Fruit fly (Drosophila melanogaster) whole organism, embryonic: Measurements from ENCODE around the gene Gr93a.

Experiments
- Antp ChIP-seq: fragments of 200-800 bp; sonication (Bioruptor generic); optimal IDR thresholded peaks from 3 replicates; lab custom pipeline; 2016; ENCODE audit warnings: missing biosample characterization, missing genetic modification characterization
- CG10543 ChIP-seq: fragments of 200-800 bp; sonication (Bioruptor generic); optimal IDR thresholded peaks from 3 replicates; lab custom pipeline; 2017; ENCODE audit warnings: missing biosample characterization, mild to moderate bottlenecking, missing genetic modification characterization, moderate library complexity
- CG10565 ChIP-seq: fragments of 200-800 bp; sonication (Bioruptor generic); optimal IDR thresholded peaks from 3 replicates; lab custom pipeline; 2016; ENCODE audit warnings: missing biosample characterization, mild to moderate bottlenecking, missing genetic modification characterization
- CG11085 ChIP-seq: fragments of 200-800 bp; sonication (Bioruptor generic); IDR thresholded peaks from 2 replicates; pipeline ENCODE4 v1.3.6; 2022; ENCODE audit warnings: missing biosample characterization, missing genetic modification characterization
- CG11247 ChIP-seq: fragments of 200-800 bp; sonication (Bioruptor generic); IDR thresholded peaks from 2 replicates; pipeline ENCODE4 v1.3.6; 2022; ENCODE audit warnings: missing biosample characterization, missing genetic modification characterization
- CG11696 ChIP-seq: fragments of 200-800 bp; sonication (Bioruptor generic); IDR thresholded peaks from 2 replicates; pipeline ENCODE4 v1.3.6; 2022; ENCODE audit warnings: missing biosample characterization, missing genetic modification characterization
- CG12769 ChIP-seq: fragments of 200-800 bp; sonication (Bioruptor generic); optimal IDR thresholded peaks from 2 replicates; lab custom pipeline; 2019; ENCODE audit warnings: missing biosample characterization, mild to moderate bottlenecking, missing genetic modification characterization, moderate library complexity
- CG12942 ChIP-seq: fragments of 200-800 bp; sonication (Bioruptor generic); optimal IDR thresholded peaks from 3 replicates; lab custom pipeline; 2016; ENCODE audit warnings: missing biosample characterization, missing genetic modification characterization
- CG16779 ChIP-seq: fragments of 200-800 bp; sonication (Bioruptor generic); IDR thresholded peaks from 2 replicates; pipeline ENCODE4 v1.3.6; 2022; ENCODE audit warnings: missing biosample characterization, missing genetic modification characterization
- CG17186 ChIP-seq: fragments of 200-800 bp; sonication (Bioruptor generic); optimal IDR thresholded peaks from 3 replicates; lab custom pipeline; 2017; ENCODE audit warnings: missing biosample characterization, missing genetic modification reagents, missing genetic modification characterization
- CG17802 ChIP-seq: fragments of 200-800 bp; sonication (Bioruptor generic); optimal IDR thresholded peaks from 2 replicates; lab custom pipeline; 2018; ENCODE audit warnings: missing biosample characterization, mild to moderate bottlenecking, missing genetic modification characterization, moderate library complexity
- CG2120 ChIP-seq: fragments of 200-800 bp; sonication (Bioruptor generic); optimal IDR thresholded peaks from 3 replicates; lab custom pipeline; 2016; ENCODE audit warnings: missing biosample characterization, missing genetic modification characterization
- CG2712 ChIP-seq: fragments of 200-800 bp; optimal IDR thresholded peaks from 3 replicates; lab custom pipeline; 2019; ENCODE audit warnings: missing biosample characterization, mild to moderate bottlenecking, missing genetic modification characterization, moderate library complexity
- CG6689 ChIP-seq: fragments of 200-800 bp; sonication (Bioruptor generic); IDR thresholded peaks from 2 replicates; pipeline ENCODE4 v1.3.6; 2022; ENCODE audit warnings: missing biosample characterization, missing genetic modification characterization
- CG8281 ChIP-seq: fragments of 200-800 bp; sonication (Bioruptor generic); optimal IDR thresholded peaks from 2 replicates; lab custom pipeline; 2018; ENCODE audit warnings: missing biosample characterization, mild to moderate bottlenecking, missing genetic modification characterization, moderate library complexity
- CG8388 ChIP-seq: fragments of 200-800 bp; sonication (Bioruptor generic); optimal IDR thresholded peaks from 2 replicates; lab custom pipeline; 2019; ENCODE audit warnings: missing biosample characterization, mild to moderate bottlenecking, missing genetic modification characterization, moderate library complexity
- CTCF ChIP-seq: fragments of 200-800 bp; sonication (Bioruptor generic); optimal IDR thresholded peaks from 2 replicates; lab custom pipeline; 2017; ENCODE audit warnings: missing biosample characterization, mild to moderate bottlenecking, missing genetic modification characterization, moderate library complexity
- Dad ChIP-seq: fragments of 200-800 bp; sonication (Bioruptor generic); optimal IDR thresholded peaks from 3 replicates; lab custom pipeline; 2016; ENCODE audit warnings: missing biosample characterization, missing genetic modification characterization
- Dip3 ChIP-seq: fragments of 200-800 bp; sonication (Bioruptor generic); optimal IDR thresholded peaks from 3 replicates; lab custom pipeline; 2016; ENCODE audit warnings: missing biosample characterization, missing genetic modification characterization
- Ets97D ChIP-seq: fragments of 200-800 bp; sonication (Bioruptor generic); optimal IDR thresholded peaks from 3 replicates; lab custom pipeline; 2016; ENCODE audit warnings: missing biosample characterization, missing genetic modification characterization
- Hey ChIP-seq: fragments of 200-800 bp; sonication (Bioruptor generic); optimal IDR thresholded peaks from 3 replicates; lab custom pipeline; 2018; ENCODE audit warnings: missing biosample characterization, mild to moderate bottlenecking, missing genetic modification characterization
- Myb ChIP-seq: fragments of 200-800 bp; sonication (Bioruptor generic); optimal IDR thresholded peaks from 2 replicates; lab custom pipeline; 2016; ENCODE audit warnings: missing biosample characterization, missing genetic modification characterization
- NfI ChIP-seq: fragments of 200-800 bp; sonication (Bioruptor generic); optimal IDR thresholded peaks from 3 replicates; lab custom pipeline; 2018; ENCODE audit warnings: missing biosample characterization, mild to moderate bottlenecking, missing genetic modification characterization, moderate library complexity
- Poxn ChIP-seq: fragments of 200-800 bp; sonication (Bioruptor generic); IDR thresholded peaks from 2 replicates; pipeline ENCODE4 v1.3.6; 2022; ENCODE audit warnings: missing biosample characterization, missing genetic modification characterization
- Sry-δ ChIP-seq: fragments of 200-800 bp; sonication (Bioruptor generic); optimal IDR thresholded peaks from 2 replicates; lab custom pipeline; 2016; ENCODE audit warnings: missing biosample characterization, missing genetic modification characterization
- al ChIP-seq: fragments of 200-800 bp; sonication (Bioruptor generic); IDR thresholded peaks from 2 replicates; pipeline ENCODE4 v1.3.6; 2022; ENCODE audit warnings: missing biosample characterization, missing genetic modification characterization
- amos ChIP-seq: fragments of 200-800 bp; sonication (Bioruptor generic); IDR thresholded peaks from 2 replicates; pipeline ENCODE4 v1.3.6; 2022; ENCODE audit warnings: missing biosample characterization, missing genetic modification characterization; ENCODE audit not compliant: partially characterized antibody
- ash1 ChIP-seq: fragments of 200-800 bp; sonication (Bioruptor generic); optimal IDR thresholded peaks from 2 replicates; lab custom pipeline; 2018; ENCODE audit warnings: missing biosample characterization, mild to moderate bottlenecking, missing genetic modification characterization
- btn ChIP-seq: fragments of 200-800 bp; sonication (Bioruptor generic); optimal IDR thresholded peaks from 2 replicates; lab custom pipeline; 2016; ENCODE audit warnings: missing biosample characterization, missing genetic modification characterization
- chinmo ChIP-seq: fragments of 200-800 bp; sonication (Bioruptor generic); IDR thresholded peaks from 4 replicates; pipeline ENCODE4 v1.3.6; 2022; ENCODE audit warnings: missing biosample characterization, missing genetic modification characterization; ENCODE audit not compliant: partially characterized antibody
- crol ChIP-seq: fragments of 200-800 bp; sonication (Bioruptor generic); IDR thresholded peaks from 2 replicates; pipeline ENCODE4 v1.3.6; 2022; ENCODE audit warnings: missing biosample characterization, missing genetic modification characterization
- cwo ChIP-seq: fragments of 200-800 bp; sonication (Bioruptor generic); optimal IDR thresholded peaks from 3 replicates; lab custom pipeline; 2017; ENCODE audit warnings: missing biosample characterization, missing genetic modification characterization, mild to moderate bottlenecking, moderate library complexity, missing genetic modification reagents
- fd3F ChIP-seq: fragments of 200-800 bp; sonication (Bioruptor generic); optimal IDR thresholded peaks from 2 replicates; lab custom pipeline; 2018; ENCODE audit warnings: missing biosample characterization, mild to moderate bottlenecking, missing genetic modification characterization, moderate library complexity
- fu2 ChIP-seq: fragments of 200-800 bp; sonication (Bioruptor generic); optimal IDR thresholded peaks from 2 replicates; lab custom pipeline; 2016; ENCODE audit warnings: missing biosample characterization, missing genetic modification characterization
- gcm2 ChIP-seq: fragments of 200-800 bp; sonication (Bioruptor generic); optimal IDR thresholded peaks from 2 replicates; lab custom pipeline; 2016; ENCODE audit warnings: missing biosample characterization, missing genetic modification characterization
- gfzf ChIP-seq: fragments of 200-800 bp; sonication (Bioruptor generic); optimal IDR thresholded peaks from 2 replicates; lab custom pipeline; 2016; ENCODE audit warnings: missing biosample characterization, mild to moderate bottlenecking, missing genetic modification characterization, moderate library complexity
- gt ChIP-seq: fragments of 200-800 bp; sonication (Bioruptor generic); IDR thresholded peaks from 2 replicates; pipeline ENCODE4 v1.3.6; 2022; ENCODE audit warnings: missing biosample characterization, missing genetic modification characterization
- insv ChIP-seq, 2 experiments: fragments of 200-800 bp; sonication (Bioruptor generic); optimal IDR thresholded peaks; 3 replicates each; lab custom pipeline; 2016 to 2018; ENCODE audit warnings: missing biosample characterization in 2 of 2, missing genetic modification characterization in 2 of 2
- kah ChIP-seq: fragments of 200-800 bp; sonication (Bioruptor generic); optimal IDR thresholded peaks from 2 replicates; lab custom pipeline; 2018; ENCODE audit warnings: missing biosample characterization, mild to moderate bottlenecking, missing genetic modification characterization
- lmd ChIP-seq: fragments of 200-800 bp; sonication (Bioruptor generic); IDR thresholded peaks from 2 replicates; pipeline ENCODE4 v1.3.6; 2022; ENCODE audit warnings: missing biosample characterization, missing genetic modification characterization
- onecut ChIP-seq: fragments of 200-800 bp; sonication (Bioruptor generic); IDR thresholded peaks from 2 replicates; pipeline ENCODE4 v1.3.6; 2022; ENCODE audit warnings: missing biosample characterization, missing genetic modification characterization
- prd ChIP-seq, 3 experiments: fragments of >200 bp in 2 of 3; fragments of 200-800 bp in 1 of 3; sonication (Bioruptor generic) in 1 of 3; optimal IDR thresholded peaks in 2 of 3; IDR thresholded peaks in 1 of 3; 2 replicates in 2 of 3; 3 replicates in 1 of 3; pipeline versions ENCODE4 v1.3.6 to Lab custom; 2017 to 2022; ENCODE audit warnings: missing biosample characterization in 1 of 3, missing genetic modification characterization in 1 of 3
- ranshi ChIP-seq: fragments of 200-800 bp; sonication (Bioruptor generic); IDR thresholded peaks from 2 replicates; pipeline ENCODE4 v1.3.6; 2022; ENCODE audit warnings: missing biosample characterization, missing genetic modification characterization
- ro ChIP-seq: fragments of 200-800 bp; sonication (Bioruptor generic); IDR thresholded peaks from 2 replicates; pipeline ENCODE4 v1.3.6; 2022; ENCODE audit warnings: missing biosample characterization, missing genetic modification characterization
- slbo ChIP-seq: fragments of 200-800 bp; sonication (Bioruptor generic); IDR thresholded peaks from 2 replicates; pipeline ENCODE4 v1.3.6; 2022; ENCODE audit warnings: missing biosample characterization, missing genetic modification characterization
- sob ChIP-seq: fragments of 200-800 bp; sonication (Bioruptor generic); IDR thresholded peaks from 2 replicates; pipeline ENCODE4 v1.3.6; 2022; ENCODE audit warnings: missing biosample characterization, missing genetic modification characterization
- sqz ChIP-seq: fragments of 200-800 bp; sonication (Bioruptor generic); optimal IDR thresholded peaks from 3 replicates; lab custom pipeline; 2018; ENCODE audit warnings: missing biosample characterization, mild to moderate bottlenecking, missing genetic modification characterization
- tgo ChIP-seq: fragments of 200-800 bp; sonication (Bioruptor generic); IDR thresholded peaks from 3 replicates; pipeline ENCODE4 v1.3.6; 2022; ENCODE audit warnings: missing biosample characterization, missing genetic modification characterization
- toy ChIP-seq: fragments of 200-800 bp; sonication (Bioruptor generic); IDR thresholded peaks from 2 replicates; pipeline ENCODE4 v1.3.6; 2022; ENCODE audit warnings: missing biosample characterization, missing genetic modification characterization
- tx ChIP-seq: fragments of 200-800 bp; sonication (Bioruptor generic); optimal IDR thresholded peaks from 2 replicates; lab custom pipeline; 2016; ENCODE audit warnings: missing biosample characterization, missing genetic modification characterization

Gene Gr93a

DNA sequence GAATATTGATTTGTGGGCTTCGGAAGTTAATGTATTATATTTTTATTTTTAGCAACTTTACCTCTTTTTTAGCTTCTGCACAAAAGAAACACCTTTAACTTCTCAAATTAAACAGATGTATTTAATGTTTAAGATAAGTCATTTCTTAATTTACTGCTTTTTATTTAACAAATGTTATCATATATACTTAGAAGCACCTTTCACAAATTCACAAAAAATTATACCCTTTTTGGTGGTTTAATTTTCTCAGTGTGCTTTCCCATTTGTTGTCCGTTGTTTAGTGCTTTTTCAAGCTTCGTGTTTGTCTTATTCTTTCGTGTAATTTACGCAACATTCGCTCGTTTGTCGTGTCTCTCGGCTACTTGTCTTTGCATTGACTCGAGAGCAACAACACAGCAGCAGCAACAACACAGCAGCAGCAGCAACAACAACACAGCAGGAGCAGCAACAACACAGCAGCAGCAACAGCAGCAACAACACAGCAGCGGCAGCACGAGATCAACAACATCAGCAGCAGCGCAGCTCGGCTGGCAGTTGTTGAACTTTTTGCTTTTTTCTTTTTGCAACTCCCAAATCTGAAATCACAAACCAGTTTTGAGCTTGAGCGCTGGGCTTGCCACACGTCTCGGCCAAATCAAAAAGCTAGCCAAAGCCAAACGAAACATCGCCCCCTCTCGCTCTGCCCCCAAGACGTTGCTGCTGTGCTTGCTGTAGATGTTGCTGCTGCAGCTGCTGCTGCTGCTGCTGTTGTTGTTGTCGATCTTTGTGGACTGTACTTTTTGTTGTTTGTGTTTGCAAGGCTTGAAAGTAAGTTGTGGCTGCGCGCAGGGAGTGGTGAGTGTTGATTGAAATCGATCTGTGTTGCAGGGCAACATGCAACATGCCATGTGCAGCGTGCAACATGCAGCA, 5.0 kb downstream of the Gr93a start (continued):
- TF ChIP-seq tx (GFP tag; lab: Kevin White, UChicago) (no peak), Hey (tag; lab: Kevin White, UChicago) (no peak), Poxn (GFP tag; lab: Robert Waterston, UW) (0 out of 2 replicates have a peak, but pooled peaks have one; percentile 5), CG6689 (GFP tag; lab: Robert Waterston, UW) (peak; percentile 61), ro (GFP tag; lab: Robert Waterston, UW) (no peak), fu2 (GFP tag; lab: Kevin White, UChicago) (no peak), CG10543 (GFP tag; lab: Kevin White, UChicago) (no peak), Myb (GFP tag; lab: Kevin White, UChicago) (no peak), kah (GFP tag; lab: Kevin White, UChicago) (no peak), sob (GFP tag; lab: Robert Waterston, UW) (no peak), cwo (GFP tag; lab: Kevin White, UChicago) (no peak), tgo (GFP tag; lab: Robert Waterston, UW) (peak; percentile 13; the same call in 1 of the 3 replicates), CG11247 (GFP tag; lab: Robert Waterston, UW) (no peak), CG12942 (no peak), CG8281 (tag; lab: Kevin White, UChicago) (no peak), NfI (no peak), al (GFP tag; lab: Robert Waterston, UW) (no peak), amos (GFP tag; lab: Robert Waterston, UW) (no peak), slbo (GFP tag; lab: Robert Waterston, UW) (no peak), gt (no peak), toy (GFP tag; lab: Robert Waterston, UW) (no peak), sqz (GFP tag; lab: Kevin White, UChicago) (no peak), CG2712 (tag; lab: Kevin White, UChicago) (peak; percentile 34), gcm2 (GFP tag; lab: Kevin White, UChicago) (no peak), chinmo (GFP tag; lab: Robert Waterston, UW) (peak; percentile 77; the same call in 3 of the 4 replicates), Dip3 (no peak), CG11696 (GFP tag; lab: Robert Waterston, UW) (0 out of 2 replicates have a peak, but pooled peaks have one; percentile 31), CG16779 (no peak), CG8388 (no peak), CG12769 (tag; lab: Kevin White, UChicago) (no peak), CG17802 (tag; lab: Kevin White, UChicago) (no peak), CG10565 (GFP tag; lab: Kevin White, UChicago) (no peak), lmd (no peak), btn (GFP tag; lab: Kevin White, UChicago) (no peak), fd3F (no peak), CTCF (GFP tag; lab: Kevin White, UChicago) (no peak), Ets97D (no peak), insv (GFP tag; optimal IDR thresholded peaks at IDR 0.05; lab: Kevin White, UChicago) (no peak), Sry-δ (GFP tag; lab: Kevin White, UChicago) (no peak), prd (optimal IDR thresholded peaks at IDR 0.05; lab: Kevin White, UChicago) (no peak), prd (GFP tag; IDR thresholded peaks at IDR 0.05; lab: Robert Waterston, UW) (no peak), onecut (GFP tag; lab: Robert Waterston, UW) (no peak), ash1 (GFP tag; lab: Kevin White, UChicago) (no peak), CG17186 (no peak), ranshi (peak; percentile 55; the same call in 1 of the 2 replicates), CG2120 (GFP tag; lab: Kevin White, UChicago) (no peak), Antp (GFP tag; lab: Kevin White, UChicago) (no peak), crol (no peak), Dad (GFP tag; lab: Kevin White, UChicago) (no peak), CG11085 (GFP tag; lab: Robert Waterston, UW) (no peak), gfzf (GFP tag; lab: Kevin White, UChicago) (no peak)
